Fruit fly (Drosophila melanogaster) whole organism, embryonic: ENCODE data around the gene rdhB.

Experiments
- Abd-B ChIP-seq: fragments of 200-800 bp; sonication (Bioruptor generic); optimal IDR thresholded peaks from 2 replicates; lab custom pipeline; 2018; ENCODE audit warnings: missing biosample characterization, mild to moderate bottlenecking, missing genetic modification characterization, moderate library complexity
- Antp ChIP-seq: fragments of 200-800 bp; sonication (Bioruptor generic); optimal IDR thresholded peaks from 3 replicates; lab custom pipeline; 2016; ENCODE audit warnings: missing biosample characterization, missing genetic modification characterization
- Awh ChIP-seq: fragments of 200-800 bp; sonication (Bioruptor generic); IDR thresholded peaks from 2 replicates; pipeline ENCODE4, ENCODE4 v1.3.6; 2022; ENCODE audit warnings: missing biosample characterization, missing genetic modification characterization
- CG12942 ChIP-seq: fragments of 200-800 bp; sonication (Bioruptor generic); optimal IDR thresholded peaks from 3 replicates; lab custom pipeline; 2016; ENCODE audit warnings: missing biosample characterization, missing genetic modification characterization
- CG13123 ChIP-seq: fragments of 200-800 bp; sonication (Bioruptor generic); optimal IDR thresholded peaks from 2 replicates; lab custom pipeline; 2016; ENCODE audit warnings: missing biosample characterization, missing genetic modification characterization
- CG13287 ChIP-seq: fragments of 200-800 bp; sonication (Bioruptor generic); IDR thresholded peaks from 2 replicates; pipeline ENCODE4 v1.3.6; 2022; ENCODE audit warnings: missing biosample characterization, missing genetic modification characterization; ENCODE audit not compliant: partially characterized antibody
- CG13296 ChIP-seq: fragments of 200-800 bp; sonication (Bioruptor generic); optimal IDR thresholded peaks from 3 replicates; lab custom pipeline; 2018; ENCODE audit warnings: missing biosample characterization, mild to moderate bottlenecking, missing genetic modification characterization
- CG13894 ChIP-seq: fragments of 200-800 bp; sonication (Bioruptor generic); optimal IDR thresholded peaks from 3 replicates; lab custom pipeline; 2018; ENCODE audit warnings: missing biosample characterization, mild to moderate bottlenecking, missing genetic modification characterization, moderate library complexity
- CG14014 ChIP-seq: fragments of 200-800 bp; sonication (Bioruptor generic); IDR thresholded peaks from 2 replicates; pipeline ENCODE4 v1.3.6; 2022; ENCODE audit warnings: missing biosample characterization, missing genetic modification characterization
- CG14965 ChIP-seq: fragments of 200-800 bp; sonication (Bioruptor generic); optimal IDR thresholded peaks from 2 replicates; lab custom pipeline; 2016; ENCODE audit warnings: missing biosample characterization, missing genetic modification characterization, borderline replicate concordance
- CG17802 ChIP-seq: fragments of 200-800 bp; sonication (Bioruptor generic); optimal IDR thresholded peaks from 2 replicates; lab custom pipeline; 2018; ENCODE audit warnings: missing biosample characterization, mild to moderate bottlenecking, missing genetic modification characterization, moderate library complexity
- CG18011 ChIP-seq: fragments of 200-800 bp; sonication (Bioruptor generic); optimal IDR thresholded peaks from 2 replicates; lab custom pipeline; 2017; ENCODE audit warnings: missing biosample characterization, missing genetic modification characterization, mild to moderate bottlenecking, moderate library complexity, missing genotype
- CG18476 ChIP-seq: fragments of 200-800 bp; sonication (Bioruptor generic); optimal IDR thresholded peaks from 2 replicates; lab custom pipeline; 2016; ENCODE audit warnings: missing biosample characterization, mild to moderate bottlenecking, missing genetic modification characterization
- CG2889 ChIP-seq: fragments of 200-800 bp; sonication (Bioruptor generic); IDR thresholded peaks from 3 replicates; pipeline ENCODE4 v1.3.6; 2022; ENCODE audit warnings: missing biosample characterization, missing genetic modification characterization
- CG3726 ChIP-seq: fragments of 200-800 bp; sonication (Bioruptor generic); IDR thresholded peaks from 3 replicates; pipeline ENCODE4, ENCODE4 v1.3.6; 2022; ENCODE audit warnings: missing biosample characterization, missing genetic modification characterization
- CG4328 ChIP-seq: fragments of 200-800 bp; sonication (Bioruptor generic); optimal IDR thresholded peaks from 3 replicates; lab custom pipeline; 2017; ENCODE audit warnings: missing biosample characterization, missing genetic modification reagents, missing genetic modification characterization
- CG4617 ChIP-seq: fragments of 200-800 bp; sonication (Bioruptor generic); optimal IDR thresholded peaks from 3 replicates; lab custom pipeline; 2016; ENCODE audit warnings: missing biosample characterization, missing genetic modification characterization, borderline replicate concordance
- CG6689 ChIP-seq: fragments of 200-800 bp; sonication (Bioruptor generic); IDR thresholded peaks from 2 replicates; pipeline ENCODE4 v1.3.6; 2022; ENCODE audit warnings: missing biosample characterization, missing genetic modification characterization
- CG6765 ChIP-seq: fragments of 200-800 bp; sonication (Bioruptor generic); optimal IDR thresholded peaks from 3 replicates; lab custom pipeline; 2017; ENCODE audit warnings: missing biosample characterization, mild to moderate bottlenecking, missing genetic modification characterization
- CG9797 ChIP-seq: fragments of 200-800 bp; sonication (Bioruptor generic); optimal IDR thresholded peaks from 3 replicates; lab custom pipeline; 2018; ENCODE audit warnings: missing biosample characterization, mild to moderate bottlenecking, missing genetic modification characterization
- CoRest ChIP-seq: fragments of 200-800 bp; sonication (Bioruptor generic); optimal IDR thresholded peaks from 3 replicates; lab custom pipeline; 2018; ENCODE audit warnings: missing biosample characterization, mild to moderate bottlenecking, missing genetic modification characterization, moderate library complexity
- Dad ChIP-seq: fragments of 200-800 bp; sonication (Bioruptor generic); optimal IDR thresholded peaks from 3 replicates; lab custom pipeline; 2016; ENCODE audit warnings: missing biosample characterization, missing genetic modification characterization
- Dek ChIP-seq: fragments of 200-800 bp; sonication (Bioruptor generic); optimal IDR thresholded peaks from 3 replicates; lab custom pipeline; 2019; ENCODE audit warnings: missing biosample characterization, mild to moderate bottlenecking, missing genetic modification characterization, moderate library complexity
- Ets97D ChIP-seq: fragments of 200-800 bp; sonication (Bioruptor generic); optimal IDR thresholded peaks from 3 replicates; lab custom pipeline; 2016; ENCODE audit warnings: missing biosample characterization, missing genetic modification characterization
- HLHmδ ChIP-seq: fragments of 200-800 bp; sonication (Bioruptor generic); optimal IDR thresholded peaks from 2 replicates; lab custom pipeline; 2018; ENCODE audit warnings: missing biosample characterization, mild to moderate bottlenecking, missing genetic modification characterization, moderate library complexity
- Lim3 ChIP-seq: fragments of 200-800 bp; sonication (Bioruptor generic); IDR thresholded peaks from 2 replicates; pipeline ENCODE4 v1.3.6; 2022; ENCODE audit warnings: missing biosample characterization, missing genetic modification characterization
- MTF-1 ChIP-seq: fragments of 200-800 bp; sonication (Bioruptor generic); optimal IDR thresholded peaks from 2 replicates; lab custom pipeline; 2018; ENCODE audit warnings: missing biosample characterization, mild to moderate bottlenecking, missing genetic modification characterization, borderline replicate concordance
- NC2α ChIP-seq: fragments of 200-800 bp; sonication (Bioruptor generic); optimal IDR thresholded peaks from 2 replicates; lab custom pipeline; 2016; ENCODE audit warnings: missing biosample characterization, missing genetic modification characterization
- Nf-YA ChIP-seq: fragments of 200-800 bp; sonication (Bioruptor generic); IDR thresholded peaks from 2 replicates; pipeline ENCODE4 v1.3.6; 2022; ENCODE audit warnings: missing biosample characterization, missing genetic modification characterization
- Oaz ChIP-seq: fragments of 200-800 bp; sonication (Bioruptor generic); IDR thresholded peaks from 2 replicates; pipeline ENCODE4 v1.3.6; 2022; ENCODE audit warnings: missing biosample characterization, missing genetic modification characterization
- Rx ChIP-seq: fragments of 200-800 bp; sonication (Bioruptor generic); IDR thresholded peaks from 2 replicates; pipeline ENCODE4 v1.3.6; 2022; ENCODE audit warnings: missing biosample characterization, missing genetic modification characterization
- Spps ChIP-seq: fragments of 200-800 bp; sonication (Bioruptor generic); optimal IDR thresholded peaks from 2 replicates; lab custom pipeline; 2018; ENCODE audit warnings: missing biosample characterization, mild to moderate bottlenecking, missing genetic modification characterization
- Vsx1 ChIP-seq: fragments of 200-800 bp; sonication (Bioruptor generic); optimal IDR thresholded peaks from 2 replicates; lab custom pipeline; 2017; ENCODE audit warnings: missing biosample characterization, mild to moderate bottlenecking, missing genetic modification characterization, missing genetic modification reagents
- al ChIP-seq: fragments of 200-800 bp; sonication (Bioruptor generic); IDR thresholded peaks from 2 replicates; pipeline ENCODE4 v1.3.6; 2022; ENCODE audit warnings: missing biosample characterization, missing genetic modification characterization
- ash1 ChIP-seq: fragments of 200-800 bp; sonication (Bioruptor generic); optimal IDR thresholded peaks from 2 replicates; lab custom pipeline; 2018; ENCODE audit warnings: missing biosample characterization, mild to moderate bottlenecking, missing genetic modification characterization
- bab2 ChIP-seq: fragments of 200-800 bp; sonication (Bioruptor generic); optimal IDR thresholded peaks from 2 replicates; lab custom pipeline; 2016; ENCODE audit warnings: missing biosample characterization, missing genetic modification characterization
- bbx ChIP-seq: fragments of 200-800 bp; sonication (Bioruptor generic); IDR thresholded peaks from 2 replicates; pipeline ENCODE4 v1.3.6; 2022; ENCODE audit warnings: missing biosample characterization, missing genetic modification characterization; ENCODE audit not compliant: partially characterized antibody
- bsh ChIP-seq, 2 experiments: fragments of 200-800 bp; sonication (Bioruptor generic); optimal IDR thresholded peaks; 2 replicates each; lab custom pipeline; 2017 to 2018; ENCODE audit warnings: mild to moderate bottlenecking in 2 of 2, missing biosample characterization in 2 of 2, missing genetic modification characterization in 2 of 2, moderate library complexity in 1 of 2
- cad ChIP-seq: fragments of >200 bp; optimal IDR thresholded peaks from 2 replicates; lab custom pipeline; 2017; ENCODE audit warnings: missing biosample characterization, missing genetic modification characterization
- gce ChIP-seq: fragments of 200-800 bp; sonication (Bioruptor generic); IDR thresholded peaks from 3 replicates; pipeline ENCODE4 v1.3.6; 2022; ENCODE audit warnings: missing biosample characterization, missing genetic modification characterization
- h ChIP-seq: fragments of >200 bp; optimal IDR thresholded peaks from 2 replicates; lab custom pipeline; 2017
- ind ChIP-seq: fragments of 200-800 bp; sonication (Bioruptor generic); optimal IDR thresholded peaks from 3 replicates; lab custom pipeline; 2016; ENCODE audit warnings: missing biosample characterization, missing genetic modification characterization
- nerfin-2 ChIP-seq: fragments of 200-800 bp; sonication (Bioruptor generic); IDR thresholded peaks from 2 replicates; pipeline ENCODE4 v1.3.6; 2022; ENCODE audit warnings: missing biosample characterization, missing genetic modification characterization; ENCODE audit not compliant: partially characterized antibody
- org-1 ChIP-seq: fragments of 200-800 bp; sonication (Bioruptor generic); optimal IDR thresholded peaks from 2 replicates; lab custom pipeline; 2017; ENCODE audit warnings: missing biosample characterization, missing genetic modification characterization
- sens-2 ChIP-seq: fragments of 200-800 bp; sonication (Bioruptor generic); IDR thresholded peaks from 2 replicates; pipeline ENCODE4 v1.3.6; 2022; ENCODE audit warnings: missing biosample characterization, missing genetic modification characterization
- sima ChIP-seq: fragments of 200-800 bp; sonication (Bioruptor generic); optimal IDR thresholded peaks from 2 replicates; lab custom pipeline; 2016; ENCODE audit warnings: missing biosample characterization, missing genetic modification characterization
- sna ChIP-seq: fragments of 200-800 bp; sonication (Bioruptor generic); IDR thresholded peaks from 2 replicates; pipeline ENCODE4 v1.3.6; 2022; ENCODE audit warnings: missing biosample characterization, missing genetic modification characterization; ENCODE audit not compliant: partially characterized antibody
- so ChIP-seq: fragments of 200-800 bp; sonication (Bioruptor generic); IDR thresholded peaks from 3 replicates; pipeline ENCODE4 v1.3.6; 2022; ENCODE audit warnings: missing biosample characterization, missing genetic modification characterization
- twi ChIP-seq: fragments of 200-800 bp; optimal IDR thresholded peaks from 2 replicates; lab custom pipeline; 2019; ENCODE audit warnings: missing biosample characterization, mild to moderate bottlenecking, missing genetic modification characterization, moderate library complexity
- unc-4 ChIP-seq: fragments of 200-800 bp; sonication (Bioruptor generic); IDR thresholded peaks from 2 replicates; pipeline ENCODE4 v1.3.6; 2022; ENCODE audit warnings: missing biosample characterization, missing genetic modification characterization; ENCODE audit not compliant: partially characterized antibody
- zen2 ChIP-seq: fragments of 200-800 bp; sonication (Bioruptor generic); IDR thresholded peaks from 3 replicates; pipeline ENCODE4 v1.3.6; 2022; ENCODE audit warnings: missing biosample characterization, missing genetic modification characterization; ENCODE audit not compliant: partially characterized antibody

The rdhB gene

DNA sequence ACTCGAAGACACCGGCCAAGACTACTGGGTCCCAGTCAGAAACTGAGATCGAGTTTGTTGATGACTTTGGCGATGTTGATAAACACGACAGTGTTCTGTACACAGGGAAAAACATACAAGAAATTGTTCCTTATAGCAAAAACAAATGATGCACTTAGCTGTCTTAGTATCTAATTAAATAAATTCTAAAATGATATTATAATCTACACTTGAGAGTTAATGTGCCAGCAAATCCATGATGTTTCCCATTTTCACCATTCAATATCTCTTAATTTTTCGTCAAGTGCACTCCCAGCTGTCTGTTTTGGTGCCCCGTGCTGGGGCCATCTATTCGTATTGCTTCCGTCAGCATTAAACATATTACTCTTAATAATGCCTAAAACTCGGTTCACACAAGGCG is 48.8 kb downstream of the rdhB start (continued):
- TF ChIP-seq CG12942 (GFP tag; lab: Kevin White, UChicago) = no peak
- TF ChIP-seq sens-2 (GFP tag; lab: Robert Waterston, UW) = no peak
- no peak for TF ChIP-seq h (lab: Kevin White, UChicago)
- 0 out of 3 replicates have a peak, but pooled peaks have one; percentile 8 for TF ChIP-seq CG2889 (GFP tag; lab: Robert Waterston, UW)
- TF ChIP-seq Awh (GFP tag; lab: Robert Waterston, UW) = no peak
- no peak for TF ChIP-seq sna (GFP tag; lab: Robert Waterston, UW)
- TF ChIP-seq CG18476 = peak; percentile 14
- TF ChIP-seq MTF-1 (GFP tag; lab: Kevin White, UChicago) = no peak
- TF ChIP-seq ind (GFP tag; lab: Kevin White, UChicago) = peak; percentile 25
- TF ChIP-seq CG14014 = peak; percentile 29; the same call in 1 of the 2 replicates
- TF ChIP-seq CG9797 (GFP tag; lab: Kevin White, UChicago) = no peak
- TF ChIP-seq Ets97D (GFP tag; lab: Kevin White, UChicago) = no peak
- TF ChIP-seq sima = no peak
- no peak for TF ChIP-seq zen2
- TF ChIP-seq cad = no peak
- no peak for TF ChIP-seq Lim3 (GFP tag; lab: Robert Waterston, UW)
- peak; percentile 30 for TF ChIP-seq Abd-B (GFP tag; lab: Kevin White, UChicago)
- TF ChIP-seq nerfin-2 (GFP tag; lab: Robert Waterston, UW) = no peak
- TF ChIP-seq bsh (GFP tag; optimal IDR thresholded peaks at IDR 0.05; lab: Kevin White, UChicago) = peak; percentile 14 to 58
- TF ChIP-seq Nf-YA = no peak
- TF ChIP-seq org-1 (GFP tag; lab: Kevin White, UChicago) = no peak
- TF ChIP-seq Dad = no peak
- TF ChIP-seq ash1 (GFP tag; lab: Kevin White, UChicago) = no peak
- no peak for TF ChIP-seq CG18011 (GFP tag; lab: Kevin White, UChicago)
- no peak for TF ChIP-seq twi (tag; lab: Kevin White, UChicago)
- TF ChIP-seq unc-4 (GFP tag; lab: Robert Waterston, UW) = no peak
- TF ChIP-seq CG13123 (GFP tag; lab: Kevin White, UChicago) = no peak
- no peak for TF ChIP-seq HLHmδ (GFP tag; lab: Kevin White, UChicago)
- no peak for TF ChIP-seq Rx (GFP tag; lab: Robert Waterston, UW)
- no peak for TF ChIP-seq Spps (tag; lab: Kevin White, UChicago)
- TF ChIP-seq Antp = no peak
- TF ChIP-seq CG6765 (GFP tag; lab: Kevin White, UChicago) = no peak
- no peak for TF ChIP-seq NC2α (GFP tag; lab: Kevin White, UChicago)
- TF ChIP-seq bbx (GFP tag; lab: Robert Waterston, UW) = no peak
- TF ChIP-seq gce (GFP tag; lab: Robert Waterston, UW) = 0 out of 3 replicates have a peak, but pooled peaks have one; percentile 29
- no peak for TF ChIP-seq CG13296 (GFP tag; lab: Kevin White, UChicago)
- no peak for TF ChIP-seq CG4328 (GFP tag; lab: Kevin White, UChicago)
- TF ChIP-seq CG17802 (tag; lab: Kevin White, UChicago) = no peak
- no peak for TF ChIP-seq Oaz (GFP tag; lab: Robert Waterston, UW)
- TF ChIP-seq CG4617 (GFP tag; lab: Kevin White, UChicago) = no peak
- TF ChIP-seq CG14965 (GFP tag; lab: Kevin White, UChicago) = no peak
- TF ChIP-seq bab2 = no peak
- TF ChIP-seq CG6689 = peak; percentile 43
- no peak for TF ChIP-seq so (GFP tag; lab: Robert Waterston, UW)
- TF ChIP-seq CG13287 (GFP tag; lab: Robert Waterston, UW) = no peak
- no peak for TF ChIP-seq CG13894 (tag; lab: Kevin White, UChicago)
- TF ChIP-seq Vsx1 (GFP tag; lab: Kevin White, UChicago) = no peak
- TF ChIP-seq al (GFP tag; lab: Robert Waterston, UW) = peak; percentile 28; the same call in 1 of the 2 replicates
- TF ChIP-seq Dek (tag; lab: Kevin White, UChicago) = no peak
- TF ChIP-seq CoRest = peak; percentile 18
- no peak for TF ChIP-seq CG3726 (GFP tag; lab: Robert Waterston, UW)
